Fruit fly (Drosophila melanogaster) whole organism, adult: ENCODE results near the gene CAHbeta.

ENCODE experiments used
- CG11617 ChIP-seq: fragments of 200-800 bp; sonication (Bioruptor generic); optimal IDR thresholded peaks from 2 replicates; lab custom pipeline; 2017; ENCODE audit warnings: mild to moderate bottlenecking, missing biosample characterization, missing genetic modification reagents, missing genetic modification characterization
- CG12768 ChIP-seq: fragments of 200-800 bp; sonication (Bioruptor generic); optimal IDR thresholded peaks from 2 replicates; lab custom pipeline; 2017; ENCODE audit warnings: missing biosample characterization, missing genetic modification characterization, mild to moderate bottlenecking, moderate library complexity, missing genetic modification reagents
- CG14711 ChIP-seq: fragments of 200-800 bp; sonication (Bioruptor generic); optimal IDR thresholded peaks from 2 replicates; lab custom pipeline; 2018; ENCODE audit warnings: missing biosample characterization, mild to moderate bottlenecking, missing genetic modification characterization, moderate library complexity
- CG1620 ChIP-seq: fragments of 200-800 bp; sonication (Bioruptor generic); optimal IDR thresholded peaks from 2 replicates; lab custom pipeline; 2016; ENCODE audit warnings: missing biosample characterization, missing genetic modification characterization
- CG33017 ChIP-seq: fragments of 200-800 bp; sonication (Bioruptor generic); optimal IDR thresholded peaks from 2 replicates; lab custom pipeline; 2018; ENCODE audit warnings: missing biosample characterization, mild to moderate bottlenecking, missing genetic modification characterization, moderate library complexity
- CG5204 ChIP-seq: fragments of 200-800 bp; sonication (Bioruptor generic); optimal IDR thresholded peaks from 2 replicates; lab custom pipeline; 2016; ENCODE audit warnings: missing biosample characterization, missing genetic modification characterization
- CG7045 ChIP-seq: fragments of 200-800 bp; sonication (Bioruptor generic); optimal IDR thresholded peaks from 2 replicates; lab custom pipeline; 2017; ENCODE audit warnings: missing biosample characterization, mild to moderate bottlenecking, missing genetic modification characterization
- CG7101 ChIP-seq: fragments of 200-800 bp; sonication (Bioruptor generic); optimal IDR thresholded peaks from 2 replicates; lab custom pipeline; 2018; ENCODE audit warnings: missing biosample characterization, mild to moderate bottlenecking, missing genetic modification characterization, moderate library complexity
- Clk ChIP-seq: fragments of 200-800 bp; sonication (Bioruptor generic); optimal IDR thresholded peaks from 2 replicates; lab custom pipeline; 2017; ENCODE audit warnings: missing biosample characterization, missing genetic modification characterization
- Crg-1 ChIP-seq: fragments of 200-800 bp; sonication (Bioruptor generic); optimal IDR thresholded peaks from 2 replicates; lab custom pipeline; 2016; ENCODE audit warnings: missing biosample characterization, missing genetic modification characterization
- Hr96 ChIP-seq: fragments of 200-800 bp; sonication (Bioruptor generic); optimal IDR thresholded peaks from 2 replicates; lab custom pipeline; 2016; ENCODE audit warnings: missing biosample characterization, missing genetic modification characterization
- Mnt ChIP-seq: fragments of 200-800 bp; sonication (Bioruptor generic); optimal IDR thresholded peaks from 2 replicates; lab custom pipeline; 2016; ENCODE audit warnings: missing biosample characterization, mild to moderate bottlenecking, missing genetic modification characterization
- bab1 ChIP-seq: fragments of 200-800 bp; sonication (Bioruptor generic); optimal IDR thresholded peaks from 3 replicates; lab custom pipeline; 2019; ENCODE audit warnings: missing biosample characterization, mild to moderate bottlenecking, missing genetic modification characterization, moderate library complexity
- cic ChIP-seq: fragments of 200-800 bp; sonication (Bioruptor generic); optimal IDR thresholded peaks from 2 replicates; lab custom pipeline; 2017; ENCODE audit warnings: missing biosample characterization, mild to moderate bottlenecking, missing genetic modification characterization, moderate library complexity
- cnc ChIP-seq, 2 experiments: fragments of >200 bp; optimal IDR thresholded peaks; 2 replicates each; lab custom pipeline; 2017
- kay ChIP-seq: fragments of 200-800 bp; sonication (Bioruptor generic); peaks from one replicate; lab custom pipeline; 2016; ENCODE audit warnings: missing biosample characterization, missing genetic modification characterization, borderline replicate concordance
- ovo ChIP-seq: fragments of 200-800 bp; sonication (Bioruptor generic); optimal IDR thresholded peaks from 2 replicates; lab custom pipeline; 2016; ENCODE audit warnings: missing biosample characterization, missing genetic modification characterization
- pad ChIP-seq: fragments of 200-800 bp; sonication (Bioruptor generic); optimal IDR thresholded peaks from 3 replicates; lab custom pipeline; 2017; ENCODE audit warnings: missing biosample characterization, missing genetic modification characterization, mild to moderate bottlenecking, moderate library complexity, missing genetic modification reagents
- tj ChIP-seq: fragments of 200-800 bp; sonication (Bioruptor generic); optimal IDR thresholded peaks from 3 replicates; lab custom pipeline; 2017; ENCODE audit warnings: missing biosample characterization, mild to moderate bottlenecking, missing genetic modification characterization, moderate library complexity
- toe ChIP-seq: fragments of 200-800 bp; sonication (Bioruptor generic); optimal IDR thresholded peaks from 2 replicates; lab custom pipeline; 2016; ENCODE audit warnings: missing biosample characterization, missing genetic modification characterization

The CAHbeta gene

DNA sequence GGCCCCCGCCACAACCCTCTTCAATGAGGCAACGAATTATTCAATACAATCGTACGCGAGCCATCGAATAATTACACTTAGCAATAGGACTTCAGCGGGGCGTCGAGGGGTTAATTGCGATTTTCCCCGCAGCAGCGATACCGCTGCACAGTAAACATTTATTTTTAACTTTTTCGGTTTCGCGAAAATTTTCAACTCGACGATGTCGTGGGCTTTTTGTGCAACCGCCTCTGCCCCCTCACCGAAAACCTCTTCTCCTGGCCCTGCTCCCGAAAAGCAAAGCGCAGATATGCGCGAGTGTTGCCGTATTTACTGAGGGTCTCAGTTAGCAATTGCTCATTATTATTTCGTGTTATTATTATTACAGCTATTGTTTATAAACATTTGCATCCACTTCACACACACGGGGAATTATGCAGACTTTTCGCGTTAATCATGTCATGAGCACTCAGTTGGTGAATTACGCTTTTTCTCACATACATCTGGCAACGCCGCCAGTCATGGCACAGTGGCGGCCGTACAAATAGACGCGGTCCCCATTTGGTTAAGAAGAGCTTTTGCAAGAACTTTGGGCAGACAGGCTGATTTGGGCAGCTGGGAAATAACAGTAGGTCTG lies 33.2 kb downstream of the CAHbeta start:
- TF ChIP-seq CG14711 (tag; lab: Kevin White, UChicago) (peak; percentile 43), CG1620 (GFP tag; lab: Kevin White, UChicago) (peak; percentile 61), pad (GFP tag; lab: Kevin White, UChicago) (peak; percentile 93), CG5204 (GFP tag; lab: Kevin White, UChicago) (no peak), ovo (GFP tag; lab: Kevin White, UChicago) (no peak), Clk (GFP tag; lab: Kevin White, UChicago) (peak; percentile 61), Mnt (GFP tag; lab: Kevin White, UChicago) (peak; percentile 84), bab1 (GFP tag; lab: Kevin White, UChicago) (peak; percentile 71), cnc (optimal IDR thresholded peaks at IDR 0.05; lab: Kevin White, UChicago) (no peak), toe (GFP tag; lab: Kevin White, UChicago) (no peak), CG33017 (tag; lab: Kevin White, UChicago) (peak; percentile 55), CG7101 (tag; lab: Kevin White, UChicago) (peak; percentile 49), CG7045 (GFP tag; lab: Kevin White, UChicago) (peak; percentile 50), tj (GFP tag; lab: Kevin White, UChicago) (peak; percentile 62), Hr96 (no peak), CG11617 (GFP tag; lab: Kevin White, UChicago) (peak; percentile 82), Crg-1 (GFP tag; lab: Kevin White, UChicago) (peak; percentile 76), kay (no peak), cic (peak; percentile 74), CG12768 (GFP tag; lab: Kevin White, UChicago) (peak; percentile 18)

DNA sequence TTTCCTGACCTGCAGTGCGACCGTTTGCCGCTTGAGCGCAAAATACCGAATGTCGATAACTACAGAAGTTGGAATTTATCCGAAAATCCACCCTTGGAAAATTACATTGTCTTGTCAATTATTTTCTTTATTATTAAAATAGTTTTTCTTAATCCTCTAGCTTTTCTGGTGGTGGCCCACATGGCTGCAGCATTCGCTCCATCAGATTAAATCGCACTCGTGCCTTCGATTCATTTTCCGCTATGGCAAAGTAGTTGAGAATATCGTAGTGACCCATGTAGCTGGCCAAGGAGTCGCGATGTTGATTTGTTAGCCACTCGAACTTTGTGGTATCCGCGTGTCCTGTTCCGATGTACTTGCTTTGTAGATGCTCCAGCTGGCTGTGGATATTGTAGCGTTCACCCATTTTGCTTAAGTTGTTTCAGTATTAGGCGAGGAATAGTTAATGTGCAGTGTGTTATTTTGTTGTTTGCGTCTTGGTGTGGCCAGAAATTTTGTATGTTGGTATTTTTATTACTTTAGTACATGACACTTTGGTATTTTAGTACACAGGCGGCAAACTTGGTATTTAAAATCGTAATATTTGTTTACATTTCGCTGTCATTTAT lies 34.3 kb downstream of the CAHbeta start, which contains the start of the genes Kcmf1, Sf3b5 and CG11986:
Kcmf1 (minus strand) TSS at position 51 of the 608 bp plus-strand sequence.
Sf3b5 (minus strand) TSS at position 483 of the 608 bp plus-strand sequence.
CG11986 (plus strand) TSS at position 588 of the 608 bp plus-strand sequence.
- no peak for TF ChIP-seq Mnt (GFP tag; lab: Kevin White, UChicago)
- TF ChIP-seq CG7101 (tag; lab: Kevin White, UChicago): no peak
- TF ChIP-seq CG5204 (GFP tag; lab: Kevin White, UChicago): no peak
- no peak for TF ChIP-seq tj (GFP tag; lab: Kevin White, UChicago)
- TF ChIP-seq toe (GFP tag; lab: Kevin White, UChicago): no peak
- TF ChIP-seq Crg-1 (GFP tag; lab: Kevin White, UChicago): no peak
- TF ChIP-seq CG7045 (GFP tag; lab: Kevin White, UChicago): no peak
- TF ChIP-seq Clk (GFP tag; lab: Kevin White, UChicago): no peak
- no peak for TF ChIP-seq CG33017 (tag; lab: Kevin White, UChicago)
- no peak for TF ChIP-seq ovo (GFP tag; lab: Kevin White, UChicago)
- no peak for TF ChIP-seq CG14711 (tag; lab: Kevin White, UChicago)
- TF ChIP-seq pad (GFP tag; lab: Kevin White, UChicago): no peak
- TF ChIP-seq kay: no peak
- no peak for TF ChIP-seq bab1 (GFP tag; lab: Kevin White, UChicago)

DNA sequence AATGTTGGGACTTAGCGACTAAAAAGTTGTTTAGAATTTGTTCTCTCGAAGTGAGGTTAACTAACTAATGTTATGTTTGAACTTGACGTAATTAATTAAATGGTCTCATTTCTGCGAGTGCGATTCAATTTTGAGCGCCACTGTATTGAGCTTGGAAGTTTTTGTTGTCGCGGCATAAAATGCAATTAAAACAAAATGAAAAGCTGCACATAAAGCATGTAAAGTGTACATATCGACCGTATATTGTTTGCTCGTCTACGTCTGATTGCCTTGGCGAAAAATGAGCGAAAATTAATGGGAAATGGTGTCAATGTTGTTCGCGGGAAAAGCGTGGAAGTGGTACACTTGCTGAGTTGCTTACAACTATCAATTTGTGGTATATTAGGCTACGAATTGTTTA lies 36.2 kb downstream of the CAHbeta start:
- TF ChIP-seq tj (GFP tag; lab: Kevin White, UChicago): peak; percentile 95
- TF ChIP-seq bab1 (GFP tag; lab: Kevin White, UChicago): peak; percentile 17
- TF ChIP-seq CG5204 (GFP tag; lab: Kevin White, UChicago): no peak

DNA sequence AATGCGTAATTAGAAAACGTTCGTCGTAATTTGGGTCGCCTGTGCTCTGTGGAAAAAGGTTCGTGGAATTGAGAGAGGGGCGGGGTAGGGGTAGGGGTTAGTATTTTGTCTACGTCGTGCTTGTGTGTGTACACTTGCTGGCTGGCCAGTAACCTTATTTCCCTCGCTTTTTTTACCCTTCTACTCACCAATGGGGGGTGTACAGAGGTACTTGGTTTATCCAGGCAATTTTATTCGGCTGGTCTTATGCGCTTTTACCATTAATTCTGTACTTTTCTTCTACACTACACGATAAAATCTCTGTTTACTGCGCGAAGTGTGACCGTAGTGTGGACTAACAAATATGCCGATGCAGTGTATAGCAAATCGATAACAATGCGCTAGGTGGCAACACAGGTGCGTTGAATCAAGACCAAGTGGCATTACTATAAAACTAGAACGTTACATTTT lies 39.1 kb downstream of the CAHbeta start, which contains the start of gene tgo:
tgo (minus strand) TSS at position 334 of the 450 bp plus-strand sequence.
- peak; percentile 16 for TF ChIP-seq pad (GFP tag; lab: Kevin White, UChicago)
- TF ChIP-seq CG33017 (tag; lab: Kevin White, UChicago): no peak
- no peak for TF ChIP-seq CG14711 (tag; lab: Kevin White, UChicago)
- no peak for TF ChIP-seq CG5204 (GFP tag; lab: Kevin White, UChicago)
- TF ChIP-seq bab1 (GFP tag; lab: Kevin White, UChicago): peak; percentile 65
- TF ChIP-seq toe (GFP tag; lab: Kevin White, UChicago): no peak
- TF ChIP-seq cic: peak; percentile 44
- TF ChIP-seq tj (GFP tag; lab: Kevin White, UChicago): peak; percentile 69
- no peak for TF ChIP-seq Hr96
- TF ChIP-seq kay: no peak
- TF ChIP-seq CG7045 (GFP tag; lab: Kevin White, UChicago): no peak
- peak; percentile 17 for TF ChIP-seq CG11617 (GFP tag; lab: Kevin White, UChicago)
- no peak for TF ChIP-seq ovo (GFP tag; lab: Kevin White, UChicago)
- TF ChIP-seq Clk (GFP tag; lab: Kevin White, UChicago): no peak
- TF ChIP-seq cnc (optimal IDR thresholded peaks at IDR 0.05; lab: Kevin White, UChicago): no peak
- peak; percentile 14 for TF ChIP-seq Crg-1 (GFP tag; lab: Kevin White, UChicago)
- no peak for TF ChIP-seq CG1620 (GFP tag; lab: Kevin White, UChicago)
- peak; percentile 53 for TF ChIP-seq Mnt (GFP tag; lab: Kevin White, UChicago)
- no peak for TF ChIP-seq CG12768 (GFP tag; lab: Kevin White, UChicago)
- TF ChIP-seq CG7101 (tag; lab: Kevin White, UChicago): peak; percentile 2

DNA sequence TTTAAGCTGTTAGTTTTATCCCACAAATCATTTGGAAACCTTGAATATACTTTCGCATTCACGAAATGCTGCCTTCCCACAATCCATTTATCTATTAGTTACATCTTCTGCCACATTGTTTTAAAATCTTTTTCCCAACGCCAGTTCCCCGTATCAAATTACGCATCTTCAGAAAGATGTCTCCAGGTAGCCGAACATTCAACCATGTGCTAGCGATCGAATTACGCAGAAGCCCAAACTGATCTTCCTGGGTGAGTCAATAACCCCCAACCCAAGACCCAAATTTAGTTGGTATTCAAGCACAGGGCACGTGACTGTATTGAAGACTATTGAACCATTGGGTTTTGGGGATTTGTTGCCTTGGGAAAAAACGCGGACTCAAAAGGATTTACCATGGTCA lies 43.3 kb downstream of the CAHbeta start:
- no peak for TF ChIP-seq toe (GFP tag; lab: Kevin White, UChicago)
- TF ChIP-seq CG5204 (GFP tag; lab: Kevin White, UChicago): no peak
- TF ChIP-seq CG7101 (tag; lab: Kevin White, UChicago): no peak
- TF ChIP-seq CG33017 (tag; lab: Kevin White, UChicago): no peak
- no peak for TF ChIP-seq bab1 (GFP tag; lab: Kevin White, UChicago)
- no peak for TF ChIP-seq Hr96
- TF ChIP-seq CG1620 (GFP tag; lab: Kevin White, UChicago): no peak
- TF ChIP-seq Mnt (GFP tag; lab: Kevin White, UChicago): no peak
- TF ChIP-seq Crg-1 (GFP tag; lab: Kevin White, UChicago): no peak
- no peak for TF ChIP-seq cic
- no peak for TF ChIP-seq cnc (optimal IDR thresholded peaks at IDR 0.05; lab: Kevin White, UChicago)
- no peak for TF ChIP-seq ovo (GFP tag; lab: Kevin White, UChicago)
- TF ChIP-seq CG12768 (GFP tag; lab: Kevin White, UChicago): no peak
- no peak for TF ChIP-seq kay
